Fruit fly (Drosophila melanogaster) whole organism, prepupa: ENCODE data around the gene sra.

Source experiments
- Blimp-1 ChIP-seq: fragments of 200-800 bp; sonication (Bioruptor generic); optimal IDR thresholded peaks from 3 replicates; lab custom pipeline; 2017; ENCODE audit warnings: missing biosample characterization, missing genetic modification characterization, mild to moderate bottlenecking, moderate library complexity, missing genetic modification reagents
- CG10631 ChIP-seq: fragments of 200-800 bp; sonication (Bioruptor generic); optimal IDR thresholded peaks from 2 replicates; lab custom pipeline; 2016; ENCODE audit warnings: missing biosample characterization, missing genetic modification characterization
- CG10669 ChIP-seq: fragments of 200-800 bp; sonication (Bioruptor generic); optimal IDR thresholded peaks from 3 replicates; lab custom pipeline; 2018; ENCODE audit warnings: missing biosample characterization, mild to moderate bottlenecking, missing genetic modification characterization, moderate library complexity
- CG11294 ChIP-seq: fragments of 200-800 bp; sonication (Bioruptor generic); IDR thresholded peaks from 2 replicates; pipeline ENCODE4 v1.3.6; 2022; ENCODE audit warnings: missing biosample characterization, missing genetic modification characterization
- CG11762 ChIP-seq: fragments of 200-800 bp; sonication (Bioruptor generic); optimal IDR thresholded peaks from 3 replicates; lab custom pipeline; 2016; ENCODE audit warnings: missing biosample characterization, missing genetic modification characterization; ENCODE audit not compliant: insufficient read depth
- CG31627 ChIP-seq: fragments of 200-800 bp; sonication (Bioruptor generic); optimal IDR thresholded peaks from 3 replicates; lab custom pipeline; 2016; ENCODE audit warnings: missing biosample characterization, missing genetic modification characterization
- CG32006 ChIP-seq: fragments of 200-800 bp; sonication (Bioruptor generic); optimal IDR thresholded peaks from 3 replicates; lab custom pipeline; 2017; ENCODE audit warnings: missing biosample characterization, mild to moderate bottlenecking, missing genetic modification characterization
- CG34406 ChIP-seq: fragments of 200-800 bp; sonication (Bioruptor generic); optimal IDR thresholded peaks from 3 replicates; lab custom pipeline; 2016; ENCODE audit warnings: missing biosample characterization, missing genetic modification characterization
- CG3919 ChIP-seq: fragments of 200-800 bp; sonication (Bioruptor generic); optimal IDR thresholded peaks from 3 replicates; lab custom pipeline; 2016; ENCODE audit warnings: missing biosample characterization, missing genetic modification characterization
- CG6163 ChIP-seq: fragments of 200-800 bp; sonication (Bioruptor generic); IDR thresholded peaks from 3 replicates; pipeline ENCODE4 v1.3.6; 2022; ENCODE audit warnings: missing biosample characterization, missing genetic modification characterization
- CG6276 ChIP-seq: fragments of 200-800 bp; sonication (Bioruptor generic); optimal IDR thresholded peaks from 2 replicates; lab custom pipeline; 2017; ENCODE audit warnings: missing biosample characterization, mild to moderate bottlenecking, missing genetic modification characterization
- CG6808 ChIP-seq: fragments of 200-800 bp; sonication (Bioruptor generic); optimal IDR thresholded peaks from 3 replicates; lab custom pipeline; 2017; ENCODE audit warnings: missing biosample characterization, missing genetic modification characterization, mild to moderate bottlenecking, moderate library complexity, missing genetic modification reagents
- CG6854 ChIP-seq: fragments of 200-800 bp; sonication (Bioruptor generic); optimal IDR thresholded peaks from 2 replicates; lab custom pipeline; 2017; ENCODE audit warnings: missing biosample characterization, mild to moderate bottlenecking, missing genetic modification characterization
- CG7368 ChIP-seq: fragments of 200-800 bp; sonication (Bioruptor generic); optimal IDR thresholded peaks from 3 replicates; lab custom pipeline; 2016; ENCODE audit warnings: missing biosample characterization, missing genetic modification characterization
- CG8319 ChIP-seq: fragments of 200-800 bp; sonication (Bioruptor generic); optimal IDR thresholded peaks from 3 replicates; lab custom pipeline; 2016; ENCODE audit warnings: missing biosample characterization, missing genetic modification characterization
- CG8632 ChIP-seq: fragments of 200-800 bp; sonication (Bioruptor generic); optimal IDR thresholded peaks from 3 replicates; lab custom pipeline; 2016; ENCODE audit warnings: missing biosample characterization, missing genetic modification characterization
- Eip75B ChIP-seq: fragments of 200-800 bp; sonication (Bioruptor generic); optimal IDR thresholded peaks from 3 replicates; lab custom pipeline; 2016; ENCODE audit warnings: missing biosample characterization, missing genetic modification characterization
- Eip78C ChIP-seq: fragments of 200-800 bp; sonication (Bioruptor generic); peaks from one replicate; lab custom pipeline; 2016; ENCODE audit warnings: missing biosample characterization, missing genetic modification characterization
- Eip93F ChIP-seq: fragments of 200-800 bp; sonication (Bioruptor generic); optimal IDR thresholded peaks from 2 replicates; lab custom pipeline; 2016; ENCODE audit warnings: missing biosample characterization, mild to moderate bottlenecking, missing genetic modification characterization
- Ets96B ChIP-seq: fragments of 200-800 bp; optimal IDR thresholded peaks from 2 replicates; lab custom pipeline; 2019; ENCODE audit warnings: missing biosample characterization, mild to moderate bottlenecking, missing genetic modification characterization, moderate library complexity
- Hr38 ChIP-seq: sonication (Bioruptor generic); optimal IDR thresholded peaks from 2 replicates; lab custom pipeline; 2016; ENCODE audit warnings: missing biosample characterization, missing genetic modification characterization
- Hr39 ChIP-seq: fragments of 200-800 bp; sonication (Bioruptor generic); optimal IDR thresholded peaks from 2 replicates; lab custom pipeline; 2016; ENCODE audit warnings: missing biosample characterization, missing genetic modification characterization
- Hr4 ChIP-seq: fragments of 200-800 bp; sonication (Bioruptor generic); optimal IDR thresholded peaks from 3 replicates; lab custom pipeline; 2016; ENCODE audit warnings: missing biosample characterization, missing genetic modification characterization
- Lpt ChIP-seq: fragments of 200-800 bp; sonication (Bioruptor generic); optimal IDR thresholded peaks from 3 replicates; lab custom pipeline; 2016; ENCODE audit warnings: missing biosample characterization, missing genetic modification characterization
- Met ChIP-seq: fragments of 200-800 bp; sonication (Bioruptor generic); optimal IDR thresholded peaks from 3 replicates; lab custom pipeline; 2016; ENCODE audit warnings: missing biosample characterization, missing genetic modification characterization
- OdsH ChIP-seq: fragments of 200-800 bp; sonication (Bioruptor generic); optimal IDR thresholded peaks from 3 replicates; lab custom pipeline; 2016; ENCODE audit warnings: missing biosample characterization, missing genetic modification characterization
- Smox ChIP-seq: fragments of 200-800 bp; sonication (Bioruptor generic); optimal IDR thresholded peaks from 3 replicates; lab custom pipeline; 2016; ENCODE audit warnings: missing biosample characterization, missing genetic modification characterization
- Sox102F ChIP-seq: fragments of 200-800 bp; sonication (Bioruptor generic); optimal IDR thresholded peaks from 2 replicates; lab custom pipeline; 2016; ENCODE audit warnings: missing biosample characterization, mild to moderate bottlenecking, missing genetic modification characterization
- Sox14 ChIP-seq: fragments of 200-800 bp; sonication (Bioruptor generic); optimal IDR thresholded peaks from 3 replicates; lab custom pipeline; 2016; ENCODE audit warnings: missing biosample characterization, missing genetic modification characterization
- Sox15 ChIP-seq: fragments of 200-800 bp; sonication (Bioruptor generic); optimal IDR thresholded peaks from 3 replicates; lab custom pipeline; 2016; ENCODE audit warnings: missing biosample characterization, missing genetic modification characterization
- cyc ChIP-seq: fragments of 200-800 bp; sonication (Bioruptor generic); optimal IDR thresholded peaks from 3 replicates; lab custom pipeline; 2016; ENCODE audit warnings: missing biosample characterization, missing genetic modification characterization
- dac ChIP-seq: fragments of 200-800 bp; sonication (Bioruptor generic); optimal IDR thresholded peaks from 2 replicates; lab custom pipeline; 2017; ENCODE audit warnings: missing biosample characterization, mild to moderate bottlenecking, missing genetic modification characterization
- dsx ChIP-seq: fragments of 200-800 bp; optimal IDR thresholded peaks from 3 replicates; lab custom pipeline; 2019; ENCODE audit warnings: missing biosample characterization, mild to moderate bottlenecking, missing genetic modification characterization, moderate library complexity; ENCODE audit not compliant: poor library complexity, severe bottlenecking
- eg ChIP-seq: fragments of 200-800 bp; sonication (Bioruptor generic); IDR thresholded peaks from 3 replicates; pipeline ENCODE4 v1.3.6; 2022; ENCODE audit warnings: missing biosample characterization, missing genetic modification characterization
- esn ChIP-seq: fragments of 200-800 bp; sonication (Bioruptor generic); optimal IDR thresholded peaks from 2 replicates; lab custom pipeline; 2016; ENCODE audit warnings: missing biosample characterization, mild to moderate bottlenecking, missing genetic modification characterization, moderate library complexity
- fd59A ChIP-seq: fragments of 200-800 bp; sonication (Bioruptor generic); optimal IDR thresholded peaks from 2 replicates; lab custom pipeline; 2017; ENCODE audit warnings: missing biosample characterization, mild to moderate bottlenecking, missing genetic modification characterization, missing genetic modification reagents
- fkh ChIP-seq: fragments of 200-800 bp; sonication (Bioruptor generic); optimal IDR thresholded peaks from 3 replicates; lab custom pipeline; 2017; ENCODE audit warnings: missing biosample characterization, mild to moderate bottlenecking, missing genetic modification characterization, moderate library complexity
- lz ChIP-seq: fragments of 200-800 bp; sonication (Bioruptor generic); optimal IDR thresholded peaks from 3 replicates; lab custom pipeline; 2016; ENCODE audit warnings: missing biosample characterization, missing genetic modification characterization
- net ChIP-seq: fragments of 200-800 bp; sonication (Bioruptor generic); optimal IDR thresholded peaks from 3 replicates; lab custom pipeline; 2016; ENCODE audit warnings: missing biosample characterization, missing genetic modification characterization
- pdm3 ChIP-seq: fragments of 200-800 bp; sonication (Bioruptor generic); optimal IDR thresholded peaks from 3 replicates; lab custom pipeline; 2016; ENCODE audit warnings: missing biosample characterization, missing genetic modification characterization
- salr ChIP-seq, 2 experiments: fragments of 200-800 bp; sonication (Bioruptor generic); optimal IDR thresholded peaks; 3 replicates each; lab custom pipeline; 2016 to 2018; ENCODE audit warnings: missing biosample characterization in 2 of 2, missing genetic modification characterization in 2 of 2, mild to moderate bottlenecking in 1 of 2
- spab ChIP-seq: fragments of 200-800 bp; sonication (Bioruptor generic); optimal IDR thresholded peaks from 2 replicates; lab custom pipeline; 2017; ENCODE audit warnings: missing biosample characterization, mild to moderate bottlenecking, missing genetic modification characterization, missing genetic modification reagents
- svp ChIP-seq: fragments of 200-800 bp; sonication (Bioruptor generic); peaks from one replicate; lab custom pipeline; 2016; ENCODE audit warnings: missing biosample characterization, missing genetic modification characterization
- topi ChIP-seq: fragments of 200-800 bp; sonication (Bioruptor generic); optimal IDR thresholded peaks from 3 replicates; lab custom pipeline; 2016; ENCODE audit warnings: missing biosample characterization, missing genetic modification characterization
- vri ChIP-seq: fragments of 200-800 bp; sonication (Bioruptor generic); optimal IDR thresholded peaks from 3 replicates; lab custom pipeline; 2016; ENCODE audit warnings: missing biosample characterization, mild to moderate bottlenecking, missing genetic modification characterization

The sra gene

DNA sequence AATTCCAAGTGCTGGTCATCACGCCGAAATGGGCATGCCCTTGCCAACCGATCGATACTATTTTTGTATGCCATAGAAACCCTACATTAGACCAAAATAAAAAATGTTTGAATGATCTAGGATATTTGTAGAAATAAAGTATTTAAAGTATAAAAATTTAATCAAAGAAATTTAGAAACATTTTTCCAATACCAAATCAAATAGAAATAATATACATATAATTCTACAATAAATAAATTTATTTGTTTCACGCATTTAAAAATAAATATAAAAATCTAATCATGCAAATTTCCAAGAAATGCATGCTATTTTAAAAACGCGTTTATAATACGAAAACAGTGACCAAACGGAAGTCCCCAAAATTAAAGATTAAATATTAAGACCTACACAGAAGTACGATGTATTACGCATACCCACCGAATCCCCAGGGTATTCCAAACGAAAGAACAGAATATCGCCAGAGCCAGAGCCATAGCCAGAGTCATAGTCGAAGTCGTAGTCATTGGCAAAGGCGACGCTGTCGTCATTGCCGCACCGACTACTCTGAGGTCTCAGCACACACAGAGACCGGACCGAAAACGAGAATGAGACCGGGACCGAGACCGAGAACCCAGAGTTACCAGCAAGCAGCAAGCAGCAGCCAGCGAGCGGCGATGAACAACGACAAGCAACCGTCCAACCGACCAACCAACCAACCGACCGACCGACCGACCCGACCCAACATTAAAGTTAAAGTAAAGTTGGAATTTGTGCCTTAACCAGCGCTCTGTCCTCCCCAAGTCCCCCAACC lies 22.3 kb downstream of the sra start (continued):
- no peak for TF ChIP-seq Lpt (GFP tag; lab: Kevin White, UChicago)
- TF ChIP-seq dac = no peak
- no peak for TF ChIP-seq Blimp-1 (GFP tag; lab: Kevin White, UChicago)
- TF ChIP-seq svp (GFP tag; lab: Kevin White, UChicago) = peak; percentile 80
- TF ChIP-seq CG8632 = peak; percentile 81
- peak; percentile 52 for TF ChIP-seq CG6276 (GFP tag; lab: Kevin White, UChicago)
- peak; percentile 37 for TF ChIP-seq CG31627 (GFP tag; lab: Kevin White, UChicago)
- TF ChIP-seq Hr38 (GFP tag; lab: Kevin White, UChicago) = no peak
- no peak for TF ChIP-seq vri (GFP tag; lab: Kevin White, UChicago)
- peak; percentile 50 for TF ChIP-seq CG3919 (GFP tag; lab: Kevin White, UChicago)
- TF ChIP-seq Sox14 (GFP tag; lab: Kevin White, UChicago) = peak; percentile 56
- TF ChIP-seq Met (GFP tag; lab: Kevin White, UChicago) = peak; percentile 61
- peak; percentile 84 for TF ChIP-seq Ets96B
- peak; percentile 51 for TF ChIP-seq Smox (GFP tag; lab: Kevin White, UChicago)
- peak; percentile 54 for TF ChIP-seq lz
- peak; percentile 35 to 87 for TF ChIP-seq salr (GFP tag; optimal IDR thresholded peaks at IDR 0.05; lab: Kevin White, UChicago)
- peak; percentile 46 for TF ChIP-seq fd59A
- peak; percentile 1 for TF ChIP-seq net
- TF ChIP-seq cyc (GFP tag; lab: Kevin White, UChicago) = peak; percentile 51
- TF ChIP-seq esn (GFP tag; lab: Kevin White, UChicago) = peak; percentile 78

- TF ChIP-seq vri (GFP tag; lab: Kevin White, UChicago) (peak; percentile 38), pdm3 (peak; percentile 42), Blimp-1 (GFP tag; lab: Kevin White, UChicago) (peak; percentile 59), CG10669 (GFP tag; lab: Kevin White, UChicago) (peak; percentile 82), svp (GFP tag; lab: Kevin White, UChicago) (peak; percentile 87), CG31627 (GFP tag; lab: Kevin White, UChicago) (peak; percentile 59), net (peak; percentile 69), CG6808 (peak; percentile 89), CG11294 (GFP tag; lab: Robert Waterston, UW) (no peak), eg (GFP tag; lab: Robert Waterston, UW) (peak; percentile 32; the same call in 2 of the 3 replicates), Sox102F (GFP tag; lab: Kevin White, UChicago) (peak; percentile 74), CG11762 (peak; percentile 81), dsx (peak; percentile 75), Lpt (GFP tag; lab: Kevin White, UChicago) (no peak), CG34406 (GFP tag; lab: Kevin White, UChicago) (peak; percentile 85), fd59A (peak; percentile 76), fkh (GFP tag; lab: Kevin White, UChicago) (no peak), OdsH (GFP tag; lab: Kevin White, UChicago) (peak; percentile 81), Met (GFP tag; lab: Kevin White, UChicago) (peak; percentile 74), CG10631 (GFP tag; lab: Kevin White, UChicago) (peak; percentile 87), CG8632 (peak; percentile 84), CG6163 (peak; percentile 40; the same call in 2 of the 3 replicates), Eip93F (GFP tag; lab: Kevin White, UChicago) (peak; percentile 16), CG8319 (GFP tag; lab: Kevin White, UChicago) (peak; percentile 26), Sox15 (GFP tag; lab: Kevin White, UChicago) (peak; percentile 71), Hr4 (GFP tag; lab: Kevin White, UChicago) (peak; percentile 31), Hr39 (GFP tag; lab: Kevin White, UChicago) (peak; percentile 49), esn (GFP tag; lab: Kevin White, UChicago) (peak; percentile 80), CG7368 (GFP tag; lab: Kevin White, UChicago) (peak; percentile 55), CG6854 (GFP tag; lab: Kevin White, UChicago) (peak; percentile 6), Eip75B (peak; percentile 64), spab (GFP tag; lab: Kevin White, UChicago) (peak; percentile 84), Eip78C (GFP tag; lab: Kevin White, UChicago) (peak; percentile 86), CG32006 (GFP tag; lab: Kevin White, UChicago) (peak; percentile 87), topi (peak; percentile 62)
Measured at dm6 chr3R:16209714-16210553, 23.1 kb downstream of the sra start.
